Fruit fly (Drosophila melanogaster) whole organism, adult: ENCODE data around the gene CG13675.

Source experiments
- CG11617 ChIP-seq: fragments of 200-800 bp; sonication (Bioruptor generic); optimal IDR thresholded peaks from 2 replicates; lab custom pipeline; 2017; ENCODE audit warnings: mild to moderate bottlenecking, missing biosample characterization, missing genetic modification reagents, missing genetic modification characterization
- CG12768 ChIP-seq: fragments of 200-800 bp; sonication (Bioruptor generic); optimal IDR thresholded peaks from 2 replicates; lab custom pipeline; 2017; ENCODE audit warnings: missing biosample characterization, missing genetic modification characterization, mild to moderate bottlenecking, moderate library complexity, missing genetic modification reagents
- CG1620 ChIP-seq: fragments of 200-800 bp; sonication (Bioruptor generic); optimal IDR thresholded peaks from 2 replicates; lab custom pipeline; 2016; ENCODE audit warnings: missing biosample characterization, missing genetic modification characterization
- CG33017 ChIP-seq: fragments of 200-800 bp; sonication (Bioruptor generic); optimal IDR thresholded peaks from 2 replicates; lab custom pipeline; 2018; ENCODE audit warnings: missing biosample characterization, mild to moderate bottlenecking, missing genetic modification characterization, moderate library complexity
- CG5204 ChIP-seq: fragments of 200-800 bp; sonication (Bioruptor generic); optimal IDR thresholded peaks from 2 replicates; lab custom pipeline; 2016; ENCODE audit warnings: missing biosample characterization, missing genetic modification characterization
- CG7101 ChIP-seq: fragments of 200-800 bp; sonication (Bioruptor generic); optimal IDR thresholded peaks from 2 replicates; lab custom pipeline; 2018; ENCODE audit warnings: missing biosample characterization, mild to moderate bottlenecking, missing genetic modification characterization, moderate library complexity
- Hr96 ChIP-seq: fragments of 200-800 bp; sonication (Bioruptor generic); optimal IDR thresholded peaks from 2 replicates; lab custom pipeline; 2016; ENCODE audit warnings: missing biosample characterization, missing genetic modification characterization
- cic ChIP-seq: fragments of 200-800 bp; sonication (Bioruptor generic); optimal IDR thresholded peaks from 2 replicates; lab custom pipeline; 2017; ENCODE audit warnings: missing biosample characterization, mild to moderate bottlenecking, missing genetic modification characterization, moderate library complexity
- cnc ChIP-seq, 2 experiments: fragments of >200 bp; optimal IDR thresholded peaks; 2 replicates each; lab custom pipeline; 2017
- kay ChIP-seq: fragments of 200-800 bp; sonication (Bioruptor generic); peaks from one replicate; lab custom pipeline; 2016; ENCODE audit warnings: missing biosample characterization, missing genetic modification characterization, borderline replicate concordance
- toe ChIP-seq: fragments of 200-800 bp; sonication (Bioruptor generic); optimal IDR thresholded peaks from 2 replicates; lab custom pipeline; 2016; ENCODE audit warnings: missing biosample characterization, missing genetic modification characterization

DNA sequence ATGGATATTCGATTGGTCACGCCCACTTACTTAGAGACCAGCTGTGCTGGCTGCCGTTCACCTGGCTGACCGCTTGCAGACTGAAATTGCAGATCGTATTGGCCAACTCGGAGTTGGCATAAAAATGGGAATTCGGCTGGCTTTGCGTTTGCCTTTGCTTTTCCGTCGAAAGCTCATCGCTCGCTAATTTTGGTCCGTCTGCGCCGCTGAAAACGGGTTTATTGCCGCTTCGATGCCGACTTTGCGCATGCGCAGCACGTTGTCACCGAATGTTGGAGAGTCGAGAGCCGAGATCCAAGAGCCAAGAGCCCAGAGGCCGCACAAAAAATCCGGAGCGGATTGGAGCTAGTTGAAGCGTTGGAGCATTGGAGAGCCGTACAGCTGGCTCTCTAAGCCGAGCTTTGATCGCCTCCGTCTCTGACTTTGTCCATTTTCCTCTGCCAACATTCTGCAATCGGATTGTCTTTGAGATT, 13.6 kb downstream of the CG13675 start, which contains the start of gene CG13676:
- no peak for TF ChIP-seq CG1620 (GFP tag; lab: Kevin White, UChicago)
- TF ChIP-seq CG11617: no peak
- TF ChIP-seq CG5204 (GFP tag; lab: Kevin White, UChicago): no peak
- TF ChIP-seq CG12768 (GFP tag; lab: Kevin White, UChicago): no peak
- no peak for TF ChIP-seq Hr96 (GFP tag; lab: Kevin White, UChicago)
- no peak for TF ChIP-seq CG7101
- TF ChIP-seq toe (GFP tag; lab: Kevin White, UChicago): no peak
- TF ChIP-seq CG33017: no peak
- TF ChIP-seq kay (GFP tag; lab: Kevin White, UChicago): no peak
- TF ChIP-seq cnc (optimal IDR thresholded peaks at IDR 0.05; lab: Kevin White, UChicago): no peak
- TF ChIP-seq cic (GFP tag; lab: Kevin White, UChicago): no peak
